Worm (Caenorhabditis elegans): ENCODE measurements around the gene F09E5.7.
A peak's percentile ranks its signal among the peaks of the same experiment; 100 is the strongest.

DNA sequence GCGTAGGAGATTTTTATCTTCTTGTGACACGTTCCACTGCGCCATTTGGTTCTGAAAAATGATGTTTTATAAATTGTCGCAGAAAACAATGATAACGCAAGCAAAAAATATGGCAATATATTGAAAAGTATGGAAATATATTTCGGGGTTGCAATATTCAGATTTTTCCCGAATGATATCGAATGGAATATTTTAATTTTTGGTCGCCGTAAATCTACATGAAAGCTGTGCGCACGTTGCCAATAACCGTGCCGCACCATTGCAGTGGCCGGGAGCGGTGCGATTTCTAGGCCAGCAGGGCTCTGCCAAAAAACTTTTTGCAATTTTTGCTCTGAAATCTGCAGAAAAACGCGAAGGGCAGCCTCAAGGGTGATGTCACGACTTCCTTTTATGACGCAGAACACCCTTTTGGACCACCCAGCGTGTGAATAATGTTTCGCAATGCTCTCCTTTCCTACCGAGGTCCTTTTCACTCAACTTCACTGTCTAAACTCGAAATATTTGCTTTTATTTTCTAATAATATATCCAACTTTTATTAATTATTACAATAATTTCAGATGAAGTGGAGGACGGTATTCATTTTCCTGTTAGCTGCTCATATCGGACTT is 6.3 kb downstream of the F09E5.7 start, which contains the start of the genes F09E5.11 and bmy-1:
- TF ChIP-seq pbrm-1 (GFP tag; IDR thresholded peaks at IDR 0.05) (peak; percentile 84), tlf-1 (GFP tag; optimal IDR thresholded peaks at IDR 0.05) (peak; percentile 61), let-607 (tag; optimal IDR thresholded peaks at IDR 0.05) (peak in 1 of 2 experiments; percentile 45)
